Worm (Caenorhabditis elegans) whole organism, L4 larva: ENCODE results near the gene M03C11.1.
A peak's percentile ranks its signal among the peaks of the same experiment; 100 is the strongest.

Experiments used
- D1046.2 ChIP-seq: fragments of 200-800 bp; sonication (Bioruptor generic); IDR thresholded peaks from 2 replicates; pipeline ENCODE4 v1.3.6; 2022; ENCODE audit warnings: missing genetic modification characterization, missing compliant biosample characterization
- F10B5.3 ChIP-seq: sonication (generic microtip); optimal IDR thresholded peaks from 2 replicates; lab custom pipeline; 2016; ENCODE audit warnings: mild to moderate bottlenecking, missing genetic modification characterization, missing compliant biosample characterization
- F26F4.8 ChIP-seq: fragments of 200-800 bp; sonication (Bioruptor generic); conservative IDR thresholded peaks from 2 replicates; pipeline ENCODE4 v1.3.6; 2022; ENCODE audit warnings: missing genetic modification characterization, missing compliant biosample characterization
- F37D6.2 ChIP-seq: sonication (generic microtip); optimal IDR thresholded peaks from 2 replicates; lab custom pipeline; 2016; ENCODE audit warnings: mild to moderate bottlenecking, missing genetic modification characterization, missing compliant biosample characterization
- R02D3.7 ChIP-seq: fragments of 150-350 bp; sonication (generic microtip); optimal IDR thresholded peaks from 3 replicates; lab custom pipeline; 2014; ENCODE audit warnings: missing biosample characterization, missing genetic modification characterization
- Y48G9A.11 ChIP-seq: fragments of 200-800 bp; sonication (Bioruptor generic); IDR thresholded peaks from 2 replicates; pipeline ENCODE4 v1.3.6; 2022; ENCODE audit warnings: missing genetic modification reagents, missing genetic modification characterization, missing compliant biosample characterization
- Y5F2A.4 ChIP-seq: fragments of 200-800 bp; sonication (Bioruptor generic); optimal IDR thresholded peaks from 2 replicates; lab custom pipeline; 2018; ENCODE audit warnings: mild to moderate bottlenecking, missing genetic modification characterization, missing compliant biosample characterization
- Y75B8A.6 ChIP-seq: fragments of 200-800 bp; sonication (Bioruptor generic); IDR thresholded peaks from 2 replicates; pipeline ENCODE4 v1.3.6; 2022; ENCODE audit warnings: missing genetic modification reagents, missing genetic modification characterization, missing compliant biosample characterization
- ZK337.2 ChIP-seq: fragments of 200-800 bp; sonication (Bioruptor generic); IDR thresholded peaks from 2 replicates; pipeline ENCODE4 v1.3.6; 2022; ENCODE audit warnings: missing genetic modification reagents, missing genetic modification characterization, missing compliant biosample characterization
- aha-1 ChIP-seq: fragments of 150-350 bp; peaks from one replicate; lab custom pipeline; 2014; ENCODE audit warnings: missing biosample characterization, missing genetic modification characterization
- aly-2 ChIP-seq: sonication (generic microtip); optimal IDR thresholded peaks from 2 replicates; lab custom pipeline; 2018; ENCODE audit warnings: missing biosample characterization, missing genetic modification characterization
- ceh-20 ChIP-seq: fragments of 200-800 bp; sonication (Bioruptor generic); IDR thresholded peaks from 2 replicates; pipeline ENCODE4 v1.3.6; 2022; ENCODE audit warnings: missing genetic modification reagents, missing genetic modification characterization, missing compliant biosample characterization
- ceh-62 ChIP-seq: sonication (generic microtip); optimal IDR thresholded peaks from 2 replicates; lab custom pipeline; 2017; ENCODE audit warnings: missing biosample characterization, missing genetic modification characterization
- ceh-82 ChIP-seq: sonication (generic microtip); optimal IDR thresholded peaks from 2 replicates; lab custom pipeline; 2017; ENCODE audit warnings: missing biosample characterization, missing genetic modification characterization
- cey-2 ChIP-seq: sonication (generic microtip); optimal IDR thresholded peaks from 3 replicates; lab custom pipeline; 2017; ENCODE audit warnings: missing genetic modification characterization, mild to moderate bottlenecking, missing compliant biosample characterization, antibody characterized with exemption, borderline replicate concordance; ENCODE audit not compliant: insufficient read depth
- daf-12 ChIP-seq: fragments of 150-350 bp; optimal IDR thresholded peaks from 2 replicates; lab custom pipeline; 2014; ENCODE audit warnings: missing biosample characterization, missing genetic modification reagents, missing genetic modification characterization
- daf-19 ChIP-seq: fragments of 200-800 bp; sonication (Bioruptor generic); conservative IDR thresholded peaks from 2 replicates; pipeline ENCODE4 v1.3.6; 2022; ENCODE audit warnings: missing genetic modification characterization, missing compliant biosample characterization
- daf-8 ChIP-seq: fragments of 200-800 bp; sonication (Bioruptor generic); IDR thresholded peaks from 2 replicates; pipeline ENCODE4 v1.3.6; 2022; ENCODE audit warnings: missing genetic modification characterization, missing compliant biosample characterization
- dmd-8 ChIP-seq: fragments of 200-800 bp; sonication (Bioruptor generic); IDR thresholded peaks from 2 replicates; pipeline ENCODE4 v1.3.6; 2022; ENCODE audit warnings: missing genetic modification characterization, missing compliant biosample characterization
- dmd-9 ChIP-seq: fragments of 200-800 bp; sonication (Bioruptor generic); IDR thresholded peaks from 2 replicates; pipeline ENCODE4 v1.3.6; 2022; ENCODE audit warnings: missing genetic modification reagents, missing genetic modification characterization, missing compliant biosample characterization
- dve-1 ChIP-seq: sonication (generic microtip); optimal IDR thresholded peaks from 2 replicates; lab custom pipeline; 2017; ENCODE audit warnings: antibody characterized with exemption, mild to moderate bottlenecking, missing genetic modification characterization, missing compliant biosample characterization; ENCODE audit not compliant: insufficient read depth
- fkh-10 ChIP-seq: fragments of 150-350 bp; optimal IDR thresholded peaks from 2 replicates; lab custom pipeline; 2014; ENCODE audit warnings: missing biosample characterization, missing genetic modification reagents, missing genetic modification characterization
- fos-1 ChIP-seq: fragments of 150-350 bp; optimal IDR thresholded peaks from 2 replicates; lab custom pipeline; 2014; ENCODE audit warnings: missing biosample characterization, missing genetic modification characterization
- hif-1 ChIP-seq, 2 experiments: sonication (generic microtip); optimal IDR thresholded peaks; 2 replicates each; lab custom pipeline; 2016 to 2017; ENCODE audit warnings: missing compliant biosample characterization in 2 of 2, missing genetic modification characterization in 2 of 2, missing genetic modification reagents in 2 of 2, missing genotype in 2 of 2, mild to moderate bottlenecking in 1 of 2
- hlh-30 ChIP-seq: sonication (generic microtip); optimal IDR thresholded peaks from 2 replicates; lab custom pipeline; 2017; ENCODE audit warnings: antibody characterized with exemption, mild to moderate bottlenecking, missing genetic modification characterization, missing compliant biosample characterization; ENCODE audit not compliant: insufficient read depth
- hmg-1.1 ChIP-seq: fragments of 200-800 bp; sonication (Bioruptor generic); IDR thresholded peaks from 2 replicates; pipeline ENCODE4 v1.3.6; 2022; ENCODE audit warnings: missing genetic modification reagents, missing genetic modification characterization, missing compliant biosample characterization
- lin-29 ChIP-seq: fragments of 200-800 bp; sonication (Bioruptor generic); IDR thresholded peaks from 2 replicates; pipeline ENCODE4 v1.3.6; 2022; ENCODE audit warnings: missing genetic modification reagents, missing genetic modification characterization, missing compliant biosample characterization
- lin-38 ChIP-seq: fragments of 200-800 bp; sonication (Bioruptor generic); IDR thresholded peaks from 2 replicates; pipeline ENCODE4 v1.3.6; 2022; ENCODE audit warnings: missing genetic modification reagents, missing genetic modification characterization, missing compliant biosample characterization
- lir-3 ChIP-seq: sonication (generic microtip); optimal IDR thresholded peaks from 2 replicates; lab custom pipeline; 2016; ENCODE audit warnings: mild to moderate bottlenecking, missing genetic modification characterization, missing compliant biosample characterization
- lsy-2 ChIP-seq, 2 experiments: fragments of 150-350 bp in 1 of 2; sonication (generic microtip) in 1 of 2; optimal IDR thresholded peaks; 2 replicates each; lab custom pipeline; 2014 to 2017; ENCODE audit warnings: missing biosample characterization in 2 of 2, missing genetic modification characterization in 2 of 2
- madf-9 ChIP-seq: fragments of 200-800 bp; sonication (Bioruptor generic); conservative IDR thresholded peaks from 2 replicates; pipeline ENCODE4 v1.3.6; 2022; ENCODE audit warnings: missing genetic modification reagents, missing genetic modification characterization, missing compliant biosample characterization
- mdl-1 ChIP-seq, 2 experiments: fragments of 150-350 bp in 1 of 2; sonication (generic microtip) in 1 of 2; optimal IDR thresholded peaks; 2 replicates each; lab custom pipeline; 2014 to 2017; ENCODE audit warnings: missing biosample characterization in 2 of 2, missing genetic modification characterization in 2 of 2
- mes-2 ChIP-seq: sonication (generic microtip); optimal IDR thresholded peaks from 2 replicates; lab custom pipeline; 2016; ENCODE audit warnings: missing genotype, mild to moderate bottlenecking, missing genetic modification characterization, missing compliant biosample characterization; ENCODE audit not compliant: poor library complexity, severe bottlenecking
- mxl-2 ChIP-seq: fragments of 200-800 bp; sonication (Bioruptor generic); conservative IDR thresholded peaks from 2 replicates; pipeline ENCODE4 v1.3.6; 2022; ENCODE audit warnings: missing genetic modification reagents, missing genetic modification characterization, missing compliant biosample characterization
- nhr-102 ChIP-seq: sonication (generic microtip); optimal IDR thresholded peaks from 2 replicates; lab custom pipeline; 2016; ENCODE audit warnings: mild to moderate bottlenecking, missing genetic modification characterization, moderate library complexity, missing compliant biosample characterization
- nhr-11 ChIP-seq: fragments of 150-350 bp; optimal IDR thresholded peaks from 2 replicates; lab custom pipeline; 2014; ENCODE audit warnings: missing biosample characterization, missing genetic modification characterization
- nhr-237 ChIP-seq: sonication (generic microtip); optimal IDR thresholded peaks from 2 replicates; lab custom pipeline; 2017; ENCODE audit warnings: missing biosample characterization, missing genetic modification characterization
- nhr-25 ChIP-seq: sonication (generic microtip); optimal IDR thresholded peaks from 2 replicates; lab custom pipeline; 2017; ENCODE audit warnings: missing genetic modification characterization, mild to moderate bottlenecking, missing compliant biosample characterization, antibody characterized with exemption, moderate library complexity, borderline replicate concordance; ENCODE audit not compliant: insufficient read depth
- nhr-42 ChIP-seq: fragments of 200-800 bp; sonication (Bioruptor generic); IDR thresholded peaks from 2 replicates; pipeline ENCODE4 v1.3.6; 2022; ENCODE audit warnings: missing genetic modification characterization, missing compliant biosample characterization
- nhr-6 ChIP-seq: fragments of 150-350 bp; optimal IDR thresholded peaks from 2 replicates; lab custom pipeline; 2014; ENCODE audit warnings: missing biosample characterization, missing genetic modification characterization
- nhr-76 ChIP-seq: fragments of 150-350 bp; optimal IDR thresholded peaks from 2 replicates; lab custom pipeline; 2014; ENCODE audit warnings: missing biosample characterization, missing genetic modification characterization
- saeg-2 ChIP-seq: fragments of 200-800 bp; sonication (Bioruptor generic); IDR thresholded peaks from 2 replicates; pipeline ENCODE4 v1.3.6; 2022; ENCODE audit warnings: missing genetic modification reagents, missing genetic modification characterization, missing compliant biosample characterization
- set-16 ChIP-seq: fragments of 200-800 bp; sonication (Bioruptor generic); IDR thresholded peaks from 2 replicates; pipeline ENCODE4 v1.3.6; 2022; ENCODE audit warnings: missing genetic modification reagents, missing genetic modification characterization, missing compliant biosample characterization
- skn-1 ChIP-seq: fragments of 150-350 bp; optimal IDR thresholded peaks from 2 replicates; lab custom pipeline; 2014; ENCODE audit warnings: missing biosample characterization, missing genetic modification characterization
- spr-1 ChIP-seq: sonication (generic microtip); optimal IDR thresholded peaks from 2 replicates; lab custom pipeline; 2016; ENCODE audit warnings: mild to moderate bottlenecking, missing genetic modification characterization, missing compliant biosample characterization
- tra-1 ChIP-seq: fragments of 200-800 bp; sonication (Bioruptor generic); IDR thresholded peaks from 2 replicates; pipeline ENCODE4 v1.3.6; 2022; ENCODE audit warnings: missing genetic modification reagents, missing genetic modification characterization, missing compliant biosample characterization
- unc-130 ChIP-seq: sonication (generic microtip); optimal IDR thresholded peaks from 2 replicates; lab custom pipeline; 2016; ENCODE audit warnings: missing genetic modification reagents, missing genetic modification characterization, missing compliant biosample characterization
- unc-39 ChIP-seq: sonication (generic microtip); optimal IDR thresholded peaks from 2 replicates; lab custom pipeline; 2017; ENCODE audit warnings: missing biosample characterization, missing genetic modification characterization
- zag-1 ChIP-seq: fragments of 150-350 bp; optimal IDR thresholded peaks from 2 replicates; lab custom pipeline; 2014; ENCODE audit warnings: missing biosample characterization, missing genetic modification characterization
- zfp-2 ChIP-seq: sonication (generic microtip); optimal IDR thresholded peaks from 2 replicates; lab custom pipeline; 2016; ENCODE audit warnings: mild to moderate bottlenecking, missing genetic modification characterization, missing compliant biosample characterization
- zfp-3 ChIP-seq: fragments of 200-800 bp; sonication (Bioruptor generic); conservative IDR thresholded peaks from 2 replicates; pipeline ENCODE4 v1.3.6; 2022; ENCODE audit warnings: missing genetic modification reagents, missing genetic modification characterization, missing compliant biosample characterization
- zip-2 ChIP-seq: fragments of 150-350 bp; optimal IDR thresholded peaks from 2 replicates; lab custom pipeline; 2014; ENCODE audit warnings: missing biosample characterization, missing genetic modification characterization

The M03C11.1 gene

ce11 chrIII:10398919-10399318 is 3.0 kb upstream of the M03C11.1 start:
- TF ChIP-seq aha-1 (peak; percentile 82), mxl-2 (GFP tag; lab: Robert Waterston, UW) (no peak), unc-39 (tag; lab: Kevin White, UChicago) (no peak), zag-1 (tag; lab: Kevin White, UChicago) (no peak), zfp-3 (GFP tag; lab: Robert Waterston, UW) (no peak), dmd-9 (GFP tag; lab: Robert Waterston, UW) (no peak), aly-2 (tag; lab: Kevin White, UChicago) (no peak), cey-2 (tag; lab: Kevin White, UChicago) (no peak), nhr-76 (no peak), nhr-237 (tag; lab: Kevin White, UChicago) (no peak), D1046.2 (GFP tag; lab: Robert Waterston, UW) (no peak), Y75B8A.6 (GFP tag; lab: Robert Waterston, UW) (no peak), tra-1 (GFP tag; lab: Robert Waterston, UW) (no peak), ceh-62 (tag; lab: Kevin White, UChicago) (no peak), ceh-20 (no peak), lsy-2 (tag; optimal IDR thresholded peaks at IDR 0.05; lab: Kevin White, UChicago) (peak in 1 of 2 experiments; percentile 26), madf-9 (GFP tag; lab: Robert Waterston, UW) (no peak), set-16 (GFP tag; lab: Robert Waterston, UW) (peak; percentile 20; the same call in 1 of the 2 replicates), saeg-2 (no peak), lin-29 (no peak), spr-1 (tag; lab: Kevin White, UChicago) (no peak), ZK337.2 (GFP tag; lab: Robert Waterston, UW) (no peak), dve-1 (tag; lab: Kevin White, UChicago) (no peak), nhr-11 (no peak), nhr-25 (tag; lab: Kevin White, UChicago) (no peak), ceh-82 (tag; lab: Kevin White, UChicago) (no peak), lir-3 (tag; lab: Kevin White, UChicago) (no peak), Y5F2A.4 (no peak), nhr-102 (tag; lab: Kevin White, UChicago) (no peak), F26F4.8 (GFP tag; lab: Robert Waterston, UW) (no peak), Y48G9A.11 (GFP tag; lab: Robert Waterston, UW) (no peak), mes-2 (tag; lab: Kevin White, UChicago) (peak; percentile 21), R02D3.7 (no peak), skn-1 (tag; lab: Kevin White, UChicago) (no peak), fos-1 (no peak), dmd-8 (GFP tag; lab: Robert Waterston, UW) (no peak), hmg-1.1 (peak; percentile 60; the same call in 1 of the 2 replicates), zfp-2 (tag; lab: Kevin White, UChicago) (no peak), unc-130 (no peak), lin-38 (no peak), F37D6.2 (tag; lab: Kevin White, UChicago) (no peak), mdl-1 (tag; optimal IDR thresholded peaks at IDR 0.05; lab: Kevin White, UChicago) (peak in 1 of 2 experiments; percentile 68), zip-2 (tag; lab: Kevin White, UChicago) (no peak), daf-8 (GFP tag; lab: Robert Waterston, UW) (no peak), F10B5.3 (tag; lab: Kevin White, UChicago) (no peak), fkh-10 (GFP tag; lab: Kevin White, UChicago) (peak; percentile 38), nhr-6 (tag; lab: Kevin White, UChicago) (no peak), hlh-30 (tag; lab: Kevin White, UChicago) (peak; percentile 50), nhr-42 (GFP tag; lab: Robert Waterston, UW) (no peak), daf-12 (tag; lab: Kevin White, UChicago) (no peak), daf-19 (GFP tag; lab: Robert Waterston, UW) (no peak), hif-1 (tag; optimal IDR thresholded peaks at IDR 0.05; lab: Kevin White, UChicago) (no peak)
